Fruit fly (Drosophila melanogaster): ENCODE data around the gene CG33631.

- TF ChIP-seq pan (optimal IDR thresholded peaks at IDR 0.05) (no peak), psq (optimal IDR thresholded peaks at IDR 0.05) (no peak), Dll (optimal IDR thresholded peaks at IDR 0.05) (no peak), EcR (GFP tag; optimal IDR thresholded peaks at IDR 0.05) (no peak)
Observed at dm6 chr3R:10082549-10083075, 18.8 kb downstream of the CG33631 start.
